Fruit fly (Drosophila melanogaster): ENCODE results near the gene CG32301.

- no peak for TF ChIP-seq Dll (optimal IDR thresholded peaks at IDR 0.05)
- no peak for TF ChIP-seq usp (GFP tag; optimal IDR thresholded peaks at IDR 0.05)
These were observed 32.0 kb downstream of the CG32301 start, which contains the start of gene yellow-g2 for dm6 chr3L:2276250-2276649.
